Fruit fly (Drosophila melanogaster): ENCODE data around the gene CG43394.

The CG43394 gene

DNA sequence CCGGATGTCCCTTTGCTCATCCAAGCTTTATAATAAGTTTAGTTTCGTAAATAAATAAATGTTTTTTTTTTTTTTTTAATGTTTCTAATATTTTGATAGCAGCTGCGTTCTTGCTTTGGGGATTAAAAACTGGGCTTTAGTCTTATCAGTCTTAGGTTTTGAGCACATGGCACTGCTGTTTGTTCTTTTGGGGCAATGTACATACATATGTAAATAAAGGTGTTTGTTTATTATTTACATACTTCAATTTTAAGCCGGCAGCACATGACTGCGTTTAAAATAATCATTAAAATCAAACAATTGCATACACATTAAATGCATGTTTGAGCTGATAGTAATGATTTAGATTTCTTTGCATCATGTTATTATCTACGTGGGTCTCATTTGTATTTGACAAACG is 18.7 kb downstream of the CG43394 start (continued):
- TF ChIP-seq stc (GFP tag; IDR thresholded peaks at IDR 0.05) (peak; percentile 68; the same call in 1 of the 2 replicates), CG13424 (tag; optimal IDR thresholded peaks at IDR 0.05) (peak; percentile 69), CG14667 (GFP tag; IDR thresholded peaks at IDR 0.05) (no peak), Drgx (GFP tag; IDR thresholded peaks at IDR 0.05) (no peak), CG3847 (GFP tag; IDR thresholded peaks at IDR 0.05) (no peak), CG15073 (GFP tag; optimal IDR thresholded peaks at IDR 0.05) (no peak), CG2712 (tag; optimal IDR thresholded peaks at IDR 0.05) (peak; percentile 84), D (optimal IDR thresholded peaks at IDR 0.05) (no peak), D (GFP tag; optimal IDR thresholded peaks at IDR 0.05) (peak; percentile 88), aop (GFP tag; IDR thresholded peaks at IDR 0.05) (no peak), gcm2 (GFP tag; optimal IDR thresholded peaks at IDR 0.05) (no peak), grn (GFP tag; optimal IDR thresholded peaks at IDR 0.05) (peak; percentile 74), Dip3 (GFP tag; optimal IDR thresholded peaks at IDR 0.05) (no peak), tup (GFP tag; optimal IDR thresholded peaks at IDR 0.05) (peak; percentile 66), Blimp-1 (GFP tag; optimal IDR thresholded peaks at IDR 0.05) (peak; percentile 88), bsh (GFP tag; optimal IDR thresholded peaks at IDR 0.05) (peak in 1 of 2 experiments; percentile 90), CG32772 (GFP tag; IDR thresholded peaks at IDR 0.05) (no peak), C15 (GFP tag; IDR thresholded peaks at IDR 0.05) (0 out of 3 replicates have a peak, but pooled peaks have one; percentile 37), MTF-1 (GFP tag; optimal IDR thresholded peaks at IDR 0.05; ENCODE audit: borderline replicate concordance) (peak; percentile 95), fru (optimal IDR thresholded peaks at IDR 0.05) (no peak), CG17568 (GFP tag; optimal IDR thresholded peaks at IDR 0.05) (peak; percentile 92), mirr (GFP tag; optimal IDR thresholded peaks at IDR 0.05) (peak; percentile 39), CG7786 (GFP tag; optimal IDR thresholded peaks at IDR 0.05) (peak; percentile 25), Hmx (GFP tag; optimal IDR thresholded peaks at IDR 0.05) (no peak), CG6654 (GFP tag; optimal IDR thresholded peaks at IDR 0.05) (no peak), MESR4 (GFP tag; optimal IDR thresholded peaks at IDR 0.05) (peak; percentile 1), Mad (GFP tag; optimal IDR thresholded peaks at IDR 0.05) (peak; percentile 62), CG30403 (GFP tag; optimal IDR thresholded peaks at IDR 0.05) (peak; percentile 11), emc (GFP tag; optimal IDR thresholded peaks at IDR 0.05) (no peak), onecut (GFP tag; IDR thresholded peaks at IDR 0.05) (peak; percentile 85), so (GFP tag; IDR thresholded peaks at IDR 0.05) (peak; percentile 79; the same call in 2 of the 3 replicates), wek (GFP tag; optimal IDR thresholded peaks at IDR 0.05) (peak; percentile 91), NC2β (GFP tag; optimal IDR thresholded peaks at IDR 0.05) (peak; percentile 73), pan (optimal IDR thresholded peaks at IDR 0.05) (no peak), pan (GFP tag; optimal IDR thresholded peaks at IDR 0.05 in 1 of 2, IDR thresholded peaks at IDR 0.05 in 1 of 2) (peak in 1 of 2 experiments; percentile 69), CG13123 (GFP tag; optimal IDR thresholded peaks at IDR 0.05) (peak; percentile 87), Six4 (GFP tag; optimal IDR thresholded peaks at IDR 0.05) (peak; percentile 76), Hr39 (optimal IDR thresholded peaks at IDR 0.05) (no peak), dimm (GFP tag; IDR thresholded peaks at IDR 0.05) (no peak), NFAT (GFP tag; IDR thresholded peaks at IDR 0.05) (no peak), bab2 (GFP tag; optimal IDR thresholded peaks at IDR 0.05) (peak; percentile 83), Mes4 (GFP tag; optimal IDR thresholded peaks at IDR 0.05) (peak; percentile 73), PHDP (tag; optimal IDR thresholded peaks at IDR 0.05) (peak; percentile 76), CG2199 (GFP tag; IDR thresholded peaks at IDR 0.05) (peak; percentile 50; the same call in 1 of the 3 replicates), Nf-YA (GFP tag; IDR thresholded peaks at IDR 0.05) (peak; percentile 59), CG5180 (GFP tag; optimal IDR thresholded peaks at IDR 0.05) (peak; percentile 75), Abd-B (GFP tag; optimal IDR thresholded peaks at IDR 0.05) (no peak), mam (GFP tag; optimal IDR thresholded peaks at IDR 0.05) (no peak), NfI (GFP tag; optimal IDR thresholded peaks at IDR 0.05) (peak; percentile 32), HLH3B (GFP tag; IDR thresholded peaks at IDR 0.05) (peak; percentile 50; the same call in 1 of the 2 replicates), E2f2 (GFP tag; IDR thresholded peaks at IDR 0.05) (peak; percentile 53; the same call in 1 of the 2 replicates), CG6813 (GFP tag; optimal IDR thresholded peaks at IDR 0.05) (peak; percentile 93)

Data from whole organism, embryonic.